Worm (Caenorhabditis elegans): ENCODE data around the gene sbds-1.

- TF ChIP-seq dao-5 (tag; optimal IDR thresholded peaks at IDR 0.05) (no peak), W03F9.2 (tag; optimal IDR thresholded peaks at IDR 0.05) (no peak)
Observed at ce11 chrIII:614447-614846, 23.8 kb downstream of the sbds-1 start, which contains the start of gene T19C3.3.
